Fruit fly (Drosophila melanogaster) whole organism, adult: ENCODE data around the gene CG32425.

Experiments
- CG11617 ChIP-seq: fragments of 200-800 bp; sonication (Bioruptor generic); optimal IDR thresholded peaks from 2 replicates; lab custom pipeline; 2017; ENCODE audit warnings: mild to moderate bottlenecking, missing biosample characterization, missing genetic modification reagents, missing genetic modification characterization
- CG12768 ChIP-seq: fragments of 200-800 bp; sonication (Bioruptor generic); optimal IDR thresholded peaks from 2 replicates; lab custom pipeline; 2017; ENCODE audit warnings: missing biosample characterization, missing genetic modification characterization, mild to moderate bottlenecking, moderate library complexity, missing genetic modification reagents
- CG14711 ChIP-seq: fragments of 200-800 bp; sonication (Bioruptor generic); optimal IDR thresholded peaks from 2 replicates; lab custom pipeline; 2018; ENCODE audit warnings: missing biosample characterization, mild to moderate bottlenecking, missing genetic modification characterization, moderate library complexity
- CG1620 ChIP-seq: fragments of 200-800 bp; sonication (Bioruptor generic); optimal IDR thresholded peaks from 2 replicates; lab custom pipeline; 2016; ENCODE audit warnings: missing biosample characterization, missing genetic modification characterization
- CG33017 ChIP-seq: fragments of 200-800 bp; sonication (Bioruptor generic); optimal IDR thresholded peaks from 2 replicates; lab custom pipeline; 2018; ENCODE audit warnings: missing biosample characterization, mild to moderate bottlenecking, missing genetic modification characterization, moderate library complexity
- CG5204 ChIP-seq: fragments of 200-800 bp; sonication (Bioruptor generic); optimal IDR thresholded peaks from 2 replicates; lab custom pipeline; 2016; ENCODE audit warnings: missing biosample characterization, missing genetic modification characterization
- CG7045 ChIP-seq: fragments of 200-800 bp; sonication (Bioruptor generic); optimal IDR thresholded peaks from 2 replicates; lab custom pipeline; 2017; ENCODE audit warnings: missing biosample characterization, mild to moderate bottlenecking, missing genetic modification characterization
- CG7101 ChIP-seq: fragments of 200-800 bp; sonication (Bioruptor generic); optimal IDR thresholded peaks from 2 replicates; lab custom pipeline; 2018; ENCODE audit warnings: missing biosample characterization, mild to moderate bottlenecking, missing genetic modification characterization, moderate library complexity
- Clk ChIP-seq: fragments of 200-800 bp; sonication (Bioruptor generic); optimal IDR thresholded peaks from 2 replicates; lab custom pipeline; 2017; ENCODE audit warnings: missing biosample characterization, missing genetic modification characterization
- Crg-1 ChIP-seq: fragments of 200-800 bp; sonication (Bioruptor generic); optimal IDR thresholded peaks from 2 replicates; lab custom pipeline; 2016; ENCODE audit warnings: missing biosample characterization, missing genetic modification characterization
- Hr96 ChIP-seq: fragments of 200-800 bp; sonication (Bioruptor generic); optimal IDR thresholded peaks from 2 replicates; lab custom pipeline; 2016; ENCODE audit warnings: missing biosample characterization, missing genetic modification characterization
- Mnt ChIP-seq: fragments of 200-800 bp; sonication (Bioruptor generic); optimal IDR thresholded peaks from 2 replicates; lab custom pipeline; 2016; ENCODE audit warnings: missing biosample characterization, mild to moderate bottlenecking, missing genetic modification characterization
- bab1 ChIP-seq: fragments of 200-800 bp; sonication (Bioruptor generic); optimal IDR thresholded peaks from 3 replicates; lab custom pipeline; 2019; ENCODE audit warnings: missing biosample characterization, mild to moderate bottlenecking, missing genetic modification characterization, moderate library complexity
- cic ChIP-seq: fragments of 200-800 bp; sonication (Bioruptor generic); optimal IDR thresholded peaks from 2 replicates; lab custom pipeline; 2017; ENCODE audit warnings: missing biosample characterization, mild to moderate bottlenecking, missing genetic modification characterization, moderate library complexity
- cnc ChIP-seq, 2 experiments: fragments of >200 bp; optimal IDR thresholded peaks; 2 replicates each; lab custom pipeline; 2017
- kay ChIP-seq: fragments of 200-800 bp; sonication (Bioruptor generic); peaks from one replicate; lab custom pipeline; 2016; ENCODE audit warnings: missing biosample characterization, missing genetic modification characterization, borderline replicate concordance
- ovo ChIP-seq: fragments of 200-800 bp; sonication (Bioruptor generic); optimal IDR thresholded peaks from 2 replicates; lab custom pipeline; 2016; ENCODE audit warnings: missing biosample characterization, missing genetic modification characterization
- pad ChIP-seq: fragments of 200-800 bp; sonication (Bioruptor generic); optimal IDR thresholded peaks from 3 replicates; lab custom pipeline; 2017; ENCODE audit warnings: missing biosample characterization, missing genetic modification characterization, mild to moderate bottlenecking, moderate library complexity, missing genetic modification reagents
- tj ChIP-seq: fragments of 200-800 bp; sonication (Bioruptor generic); optimal IDR thresholded peaks from 3 replicates; lab custom pipeline; 2017; ENCODE audit warnings: missing biosample characterization, mild to moderate bottlenecking, missing genetic modification characterization, moderate library complexity
- toe ChIP-seq: fragments of 200-800 bp; sonication (Bioruptor generic); optimal IDR thresholded peaks from 2 replicates; lab custom pipeline; 2016; ENCODE audit warnings: missing biosample characterization, missing genetic modification characterization

Gene CG32425

dm6 chr3L:20471499-20472313, 25.4 kb upstream of the CG32425 start:
- peak; percentile 17 for TF ChIP-seq CG5204 (GFP tag; lab: Kevin White, UChicago)
- TF ChIP-seq Hr96 (GFP tag; lab: Kevin White, UChicago) = peak; percentile 19
- no peak for TF ChIP-seq tj (GFP tag; lab: Kevin White, UChicago)
- TF ChIP-seq Clk (GFP tag; lab: Kevin White, UChicago) = no peak
- TF ChIP-seq Mnt = peak; percentile 63
- TF ChIP-seq ovo (GFP tag; lab: Kevin White, UChicago) = peak; percentile 53
- no peak for TF ChIP-seq cnc (optimal IDR thresholded peaks at IDR 0.05; lab: Kevin White, UChicago)
- peak; percentile 87 for TF ChIP-seq Crg-1 (GFP tag; lab: Kevin White, UChicago)
- peak; percentile 71 for TF ChIP-seq cic (GFP tag; lab: Kevin White, UChicago)
- peak; percentile 46 for TF ChIP-seq toe (GFP tag; lab: Kevin White, UChicago)
- TF ChIP-seq CG12768 (GFP tag; lab: Kevin White, UChicago) = peak; percentile 32
- TF ChIP-seq bab1 (GFP tag; lab: Kevin White, UChicago) = no peak
- peak; percentile 12 for TF ChIP-seq CG1620 (GFP tag; lab: Kevin White, UChicago)
- peak; percentile 50 for TF ChIP-seq kay (GFP tag; lab: Kevin White, UChicago)
- TF ChIP-seq CG14711 (tag; lab: Kevin White, UChicago) = peak; percentile 62
- TF ChIP-seq CG33017 = peak; percentile 84
- TF ChIP-seq CG11617 (GFP tag; lab: Kevin White, UChicago) = peak; percentile 41
- no peak for TF ChIP-seq CG7045
- peak; percentile 76 for TF ChIP-seq CG7101 (tag; lab: Kevin White, UChicago)
- TF ChIP-seq pad (GFP tag; lab: Kevin White, UChicago) = peak; percentile 50

dm6 chr3L:20472607-20473006, 24.5 kb upstream of the CG32425 start:
- no peak for TF ChIP-seq tj (GFP tag; lab: Kevin White, UChicago)
- no peak for TF ChIP-seq CG1620 (GFP tag; lab: Kevin White, UChicago)
- TF ChIP-seq CG11617 (GFP tag; lab: Kevin White, UChicago) = no peak
- no peak for TF ChIP-seq CG7045
- no peak for TF ChIP-seq CG12768 (GFP tag; lab: Kevin White, UChicago)
- TF ChIP-seq bab1 (GFP tag; lab: Kevin White, UChicago) = no peak
- no peak for TF ChIP-seq Hr96 (GFP tag; lab: Kevin White, UChicago)
- no peak for TF ChIP-seq CG33017
- TF ChIP-seq kay (GFP tag; lab: Kevin White, UChicago) = no peak
- TF ChIP-seq cnc (optimal IDR thresholded peaks at IDR 0.05; lab: Kevin White, UChicago) = no peak
- TF ChIP-seq Clk (GFP tag; lab: Kevin White, UChicago) = no peak
- TF ChIP-seq CG7101 (tag; lab: Kevin White, UChicago) = no peak
- no peak for TF ChIP-seq pad (GFP tag; lab: Kevin White, UChicago)
- TF ChIP-seq Crg-1 (GFP tag; lab: Kevin White, UChicago) = no peak
- no peak for TF ChIP-seq toe (GFP tag; lab: Kevin White, UChicago)

dm6 chr3L:20473021-20473799, 23.9 kb upstream of the CG32425 start, which contains the start of the genes CG32428 and CG5969:
Gene CG32428, minus strand, starts transcription at chr3L:20473723.
Gene CG5969, plus strand, starts transcription at chr3L:20473783.
- TF ChIP-seq Crg-1 (GFP tag; lab: Kevin White, UChicago) = no peak
- no peak for TF ChIP-seq Hr96 (GFP tag; lab: Kevin White, UChicago)
- TF ChIP-seq kay (GFP tag; lab: Kevin White, UChicago) = no peak
- peak; percentile 78 for TF ChIP-seq CG12768 (GFP tag; lab: Kevin White, UChicago)
- TF ChIP-seq cic (GFP tag; lab: Kevin White, UChicago) = no peak
- TF ChIP-seq ovo (GFP tag; lab: Kevin White, UChicago) = no peak
- TF ChIP-seq tj (GFP tag; lab: Kevin White, UChicago) = peak; percentile 82
- TF ChIP-seq Clk (GFP tag; lab: Kevin White, UChicago) = no peak
- peak; percentile 11 for TF ChIP-seq CG5204 (GFP tag; lab: Kevin White, UChicago)
- no peak for TF ChIP-seq bab1 (GFP tag; lab: Kevin White, UChicago)
- peak; percentile 8 for TF ChIP-seq toe (GFP tag; lab: Kevin White, UChicago)
- TF ChIP-seq CG1620 (GFP tag; lab: Kevin White, UChicago) = no peak
- TF ChIP-seq Mnt = peak; percentile 60
- peak; percentile 40 for TF ChIP-seq CG11617 (GFP tag; lab: Kevin White, UChicago)
- TF ChIP-seq CG14711 (tag; lab: Kevin White, UChicago) = peak; percentile 60
- TF ChIP-seq CG33017 = peak; percentile 74
- no peak for TF ChIP-seq cnc (optimal IDR thresholded peaks at IDR 0.05; lab: Kevin White, UChicago)
- TF ChIP-seq CG7101 (tag; lab: Kevin White, UChicago) = peak; percentile 74
- TF ChIP-seq CG7045 = peak; percentile 70
- peak; percentile 47 for TF ChIP-seq pad (GFP tag; lab: Kevin White, UChicago)

- TF ChIP-seq kay (GFP tag; lab: Kevin White, UChicago) (peak; percentile 90), Mnt (peak; percentile 60), CG14711 (tag; lab: Kevin White, UChicago) (no peak)
These were observed 22.8 kb upstream of the CG32425 start, which contains the start of gene isoQC for dm6 chr3L:20474197-20474788. Gene isoQC, plus strand, starts transcription at chr3L:20474466.
